Worm (Caenorhabditis elegans): ENCODE data around the gene parg-2.
A peak's percentile ranks its signal among the peaks of the same experiment; 100 is the strongest.

parg-2 gene

ce11 chrIV:8745591-8746302 lies 30.8 kb upstream of the parg-2 start, which contains the start of the genes F20C5.7 and parg-1:
TSS of gene F20C5.7 (minus strand) at chrIV:8745691.
TSS of gene parg-1 (plus strand) at chrIV:8746252.
- no peak for TF ChIP-seq nhr-237 (tag; optimal IDR thresholded peaks at IDR 0.05)
- TF ChIP-seq daf-12 (tag; optimal IDR thresholded peaks at IDR 0.05), result no peak
- TF ChIP-seq attf-4 (tag; optimal IDR thresholded peaks at IDR 0.05), result no peak
- TF ChIP-seq Y48G9A.11 (GFP tag; IDR thresholded peaks at IDR 0.05), result no peak
- no peak for TF ChIP-seq pqm-1 (tag; optimal IDR thresholded peaks at IDR 0.05)
- TF ChIP-seq mxl-3 (GFP tag; optimal IDR thresholded peaks at IDR 0.05), result no peak
- TF ChIP-seq gei-8 (GFP tag; optimal IDR thresholded peaks at IDR 0.05), result no peak
- TF ChIP-seq aha-1 (tag), result no peak

DNA sequence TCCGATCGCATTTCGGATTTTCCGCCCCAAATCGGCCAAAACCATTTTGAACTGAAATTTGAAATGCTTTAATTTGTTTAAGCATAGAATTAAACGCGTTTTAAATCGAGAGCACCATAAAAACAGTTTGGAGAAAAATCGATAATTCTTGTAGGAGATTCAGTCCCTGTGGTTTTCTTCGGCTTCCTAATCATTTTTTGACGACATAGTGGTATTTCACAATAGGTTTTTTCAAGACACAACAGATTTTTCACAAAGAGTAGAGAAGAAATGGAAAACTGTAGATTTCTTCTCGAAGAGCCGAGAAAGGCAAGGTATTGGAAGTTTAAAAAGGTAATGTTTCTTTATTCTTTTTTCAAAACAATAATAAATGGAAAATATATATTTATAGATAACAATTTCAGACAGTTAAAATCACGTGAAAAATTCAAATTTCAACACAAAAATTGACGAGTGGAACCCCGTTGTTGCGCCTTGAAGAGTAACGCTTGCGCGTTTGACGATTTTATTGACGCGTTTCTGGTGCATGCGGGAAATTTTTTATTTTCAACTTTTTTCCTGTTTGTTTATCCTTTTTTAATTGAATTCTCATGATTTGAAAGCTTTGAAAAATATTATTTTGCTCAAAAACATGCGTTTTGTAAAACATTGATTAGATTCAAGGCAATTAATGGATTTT lies 28.9 kb upstream of the parg-2 start, which contains the start of gene F21D5.7:
Gene F21D5.7 (minus strand): TSS at position 51 of the 679 bp plus-strand sequence.
- TF ChIP-seq saeg-2 (GFP tag; IDR thresholded peaks at IDR 0.05), result no peak
- no peak for TF ChIP-seq fkh-10 (GFP tag; optimal IDR thresholded peaks at IDR 0.05)
- TF ChIP-seq cey-2 (tag; optimal IDR thresholded peaks at IDR 0.05; ENCODE audit: borderline replicate concordance, insufficient read depth), result no peak
- no peak for TF ChIP-seq ceh-44 (GFP tag; IDR thresholded peaks at IDR 0.05)
- peak in 1 of 2 experiments; percentile 51 for TF ChIP-seq unc-62 (GFP tag; optimal IDR thresholded peaks at IDR 0.05 in 1 of 2)
- no peak for TF ChIP-seq unc-62 (tag; optimal IDR thresholded peaks at IDR 0.05)
- peak; percentile 80 for TF ChIP-seq php-3 (GFP tag; IDR thresholded peaks at IDR 0.05)
- no peak for TF ChIP-seq pqm-1 (tag; optimal IDR thresholded peaks at IDR 0.05)
- no peak for TF ChIP-seq Y48G9A.11 (GFP tag; IDR thresholded peaks at IDR 0.05)
- TF ChIP-seq egl-43 (GFP tag; IDR thresholded peaks at IDR 0.05), result no peak
- TF ChIP-seq nhr-25 (tag; optimal IDR thresholded peaks at IDR 0.05; ENCODE audit: borderline replicate concordance, insufficient read depth), result no peak
- TF ChIP-seq F44E2.7 (GFP tag; IDR thresholded peaks at IDR 0.05), result no peak
- TF ChIP-seq lim-7 (GFP tag; IDR thresholded peaks at IDR 0.05), result no peak
- TF ChIP-seq hif-1 (tag; optimal IDR thresholded peaks at IDR 0.05), result peak in 1 of 2 experiments; percentile 44
- TF ChIP-seq lir-3 (tag; optimal IDR thresholded peaks at IDR 0.05), result no peak
- no peak for TF ChIP-seq vab-7 (GFP tag; IDR thresholded peaks at IDR 0.05)
- peak; percentile 84 for TF ChIP-seq hlh-11 (tag; optimal IDR thresholded peaks at IDR 0.05)
- TF ChIP-seq attf-4 (tag; optimal IDR thresholded peaks at IDR 0.05), result no peak
- no peak for TF ChIP-seq nhr-111 (GFP tag; optimal IDR thresholded peaks at IDR 0.05)
- TF ChIP-seq dpl-1 (GFP tag; optimal IDR thresholded peaks at IDR 0.05), result peak; percentile 86
- TF ChIP-seq daf-16 (GFP tag; optimal IDR thresholded peaks at IDR 0.05), result peak in 1 of 2 experiments; percentile 34
- TF ChIP-seq daf-16 (tag; optimal IDR thresholded peaks at IDR 0.05), result peak; percentile 70
- TF ChIP-seq set-16 (GFP tag; IDR thresholded peaks at IDR 0.05), result no peak
- TF ChIP-seq arid-1 (GFP tag; conservative IDR thresholded peaks at IDR 0.05), result no peak
- peak; percentile 72 for TF ChIP-seq duxl-1 (tag; optimal IDR thresholded peaks at IDR 0.05; ENCODE audit: poor library complexity)
- TF ChIP-seq tra-1 (GFP tag; IDR thresholded peaks at IDR 0.05), result no peak
- no peak for TF ChIP-seq R02D3.7 (tag; optimal IDR thresholded peaks at IDR 0.05)
- no peak for TF ChIP-seq F10B5.3 (tag; optimal IDR thresholded peaks at IDR 0.05)
- no peak for TF ChIP-seq sdz-12 (GFP tag; optimal IDR thresholded peaks at IDR 0.05)
- peak; percentile 77 for TF ChIP-seq lin-38 (GFP tag; IDR thresholded peaks at IDR 0.05)
- no peak for TF ChIP-seq mdt-29 (GFP tag; IDR thresholded peaks at IDR 0.05)
- TF ChIP-seq dmd-8 (GFP tag; IDR thresholded peaks at IDR 0.05), result no peak
- peak; percentile 58 for TF ChIP-seq nhr-77 (tag; optimal IDR thresholded peaks at IDR 0.05)
- no peak for TF ChIP-seq ZK546.5 (tag; optimal IDR thresholded peaks at IDR 0.05)
- TF ChIP-seq dmd-6 (GFP tag; IDR thresholded peaks at IDR 0.05), result no peak; the same call in none of the 2 replicates
- TF ChIP-seq mep-1 (tag; optimal IDR thresholded peaks at IDR 0.05), result peak; percentile 80
- peak in 1 of 2 experiments; percentile 90 for TF ChIP-seq lsy-2 (tag; optimal IDR thresholded peaks at IDR 0.05)
- peak; percentile 52; the same call in 1 of the 2 replicates for TF ChIP-seq pha-4 (GFP tag; IDR thresholded peaks at IDR 0.05)
- TF ChIP-seq pha-4 (tag; optimal IDR thresholded peaks at IDR 0.05), result peak; percentile 80
- peak; percentile 46 for TF ChIP-seq spr-1 (tag; optimal IDR thresholded peaks at IDR 0.05)
- TF ChIP-seq ZK337.2 (GFP tag; IDR thresholded peaks at IDR 0.05), result no peak
- no peak for TF ChIP-seq zip-11 (GFP tag; IDR thresholded peaks at IDR 0.05)

Measured in whole organism, L4 larva.